Fruit fly (Drosophila melanogaster) ovary, adult (tissue): ENCODE data around the gene CG1532.

ENCODE experiments used
- CG17801 ChIP-seq: fragments of 200-800 bp; optimal IDR thresholded peaks from 2 replicates; lab custom pipeline; 2019; ENCODE audit warnings: missing biosample characterization, mild to moderate bottlenecking, missing genetic modification characterization, moderate library complexity; ENCODE audit not compliant: partially characterized antibody

The CG1532 gene

DNA sequence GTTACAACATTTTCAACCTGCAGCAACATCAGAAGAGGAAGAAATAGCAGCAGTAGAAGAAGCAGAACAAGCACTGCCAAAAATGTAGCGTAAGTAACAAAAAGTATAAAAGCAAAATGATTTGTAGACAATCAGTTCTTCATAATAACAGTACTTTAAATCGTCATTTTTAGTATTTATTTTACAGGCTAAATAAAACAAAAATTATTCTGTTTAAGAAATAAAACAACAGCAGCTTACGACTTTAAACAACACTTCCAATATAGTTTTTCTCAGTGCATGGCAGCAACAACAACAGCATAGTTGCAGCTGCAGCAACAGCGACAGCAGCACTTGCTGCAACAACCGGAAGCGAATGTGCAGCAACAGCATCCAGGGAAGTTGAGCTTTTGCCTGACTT lies 17.6 kb downstream of the CG1532 start:
- no peak for TF ChIP-seq CG17801 (GFP tag; lab: Kevin White, UChicago)

DNA sequence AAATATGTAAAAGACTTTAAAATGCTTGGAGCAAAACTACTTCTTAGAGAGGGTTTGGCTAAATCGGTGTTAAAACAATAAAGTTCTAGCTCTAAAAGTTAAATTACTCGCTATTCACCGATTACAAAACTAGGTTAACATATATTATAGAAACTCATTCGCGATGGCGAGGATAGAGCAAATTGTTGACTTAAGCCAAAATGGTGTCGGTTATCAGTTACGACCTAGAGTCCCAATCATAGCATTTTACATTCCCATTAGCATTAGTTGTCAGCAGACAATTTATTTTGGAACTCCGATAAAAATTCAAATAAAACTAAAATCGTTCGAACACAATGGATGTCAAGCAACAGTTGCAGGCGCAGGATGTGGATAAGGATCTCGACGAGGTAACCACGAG lies 43.8 kb downstream of the CG1532 start, which contains the start of gene CG11666:
Gene CG11666, plus strand, starts transcription at position 301 of the 400 bp plus-strand sequence.
- no peak for TF ChIP-seq CG17801 (GFP tag; lab: Kevin White, UChicago)

DNA sequence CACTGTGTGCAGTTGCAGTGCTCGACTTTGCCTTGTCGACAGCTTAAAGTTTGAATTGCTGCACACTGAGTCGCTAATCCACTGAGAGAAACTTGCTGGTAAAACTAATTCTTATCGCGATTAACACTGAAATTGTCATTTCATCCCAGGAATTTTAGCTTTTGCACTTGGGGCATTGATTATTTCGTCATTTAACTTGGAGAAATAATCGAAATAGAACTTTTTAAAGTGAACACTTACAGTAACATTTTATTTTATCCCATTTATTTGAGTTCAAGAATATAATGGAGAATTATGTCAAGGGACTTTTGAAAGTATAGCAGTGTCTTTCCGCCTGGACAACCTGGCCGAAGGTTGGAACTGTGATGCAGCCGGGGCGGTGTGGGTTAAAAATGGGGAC lies 50.2 kb downstream of the CG1532 start, which contains the start of gene CG44426:
Gene CG44426, plus strand, starts transcription at position 301 of the 400 bp plus-strand sequence.
- TF ChIP-seq CG17801 (GFP tag; lab: Kevin White, UChicago), result no peak
